Worm (Caenorhabditis elegans) whole organism, L4 larva: ENCODE results near the gene R07B1.9.

Source experiments
- F44E2.7 ChIP-seq: fragments of 200-800 bp; sonication (Bioruptor generic); IDR thresholded peaks from 2 replicates; pipeline ENCODE4 v2.1.2; 2022; ENCODE audit warnings: missing genetic modification characterization, missing compliant biosample characterization
- F49E8.2 ChIP-seq: sonication (generic microtip); optimal IDR thresholded peaks from 2 replicates; lab custom pipeline; 2016; ENCODE audit warnings: missing compliant biosample characterization, mild to moderate bottlenecking, missing genetic modification characterization, borderline replicate concordance
- Y105C5A.15 ChIP-seq: fragments of 200-800 bp; sonication (Bioruptor generic); IDR thresholded peaks from 2 replicates; pipeline ENCODE4 v1.3.6; 2022; ENCODE audit warnings: missing genetic modification characterization, missing compliant biosample characterization
- Y75B8A.6 ChIP-seq: fragments of 200-800 bp; sonication (Bioruptor generic); IDR thresholded peaks from 2 replicates; pipeline ENCODE4 v1.3.6; 2022; ENCODE audit warnings: missing genetic modification reagents, missing genetic modification characterization, missing compliant biosample characterization
- ZK546.5 ChIP-seq, 2 experiments: sonication (generic microtip); optimal IDR thresholded peaks; 2 replicates each; lab custom pipeline; 2017; ENCODE audit warnings: missing biosample characterization in 2 of 2, missing genetic modification characterization in 2 of 2
- aha-1 ChIP-seq: fragments of 150-350 bp; peaks from one replicate; lab custom pipeline; 2014; ENCODE audit warnings: missing biosample characterization, missing genetic modification characterization
- aly-2 ChIP-seq: sonication (generic microtip); optimal IDR thresholded peaks from 2 replicates; lab custom pipeline; 2018; ENCODE audit warnings: missing biosample characterization, missing genetic modification characterization
- arid-1 ChIP-seq: fragments of 200-800 bp; sonication (Bioruptor generic); conservative IDR thresholded peaks from 2 replicates; pipeline ENCODE4 v1.3.6; 2022; ENCODE audit warnings: missing genetic modification reagents, missing genetic modification characterization, missing compliant biosample characterization
- attf-4 ChIP-seq: sonication (generic microtip); optimal IDR thresholded peaks from 3 replicates; lab custom pipeline; 2017; ENCODE audit warnings: missing biosample characterization, missing genetic modification characterization
- ceh-20 ChIP-seq: fragments of 200-800 bp; sonication (Bioruptor generic); IDR thresholded peaks from 2 replicates; pipeline ENCODE4 v1.3.6; 2022; ENCODE audit warnings: missing genetic modification reagents, missing genetic modification characterization, missing compliant biosample characterization
- ceh-32 ChIP-seq: sonication (generic microtip); optimal IDR thresholded peaks from 2 replicates; lab custom pipeline; 2016; ENCODE audit warnings: mild to moderate bottlenecking, missing genetic modification characterization, missing compliant biosample characterization; ENCODE audit not compliant: poor library complexity
- ceh-82 ChIP-seq: sonication (generic microtip); optimal IDR thresholded peaks from 2 replicates; lab custom pipeline; 2017; ENCODE audit warnings: missing biosample characterization, missing genetic modification characterization
- cey-2 ChIP-seq: sonication (generic microtip); optimal IDR thresholded peaks from 3 replicates; lab custom pipeline; 2017; ENCODE audit warnings: missing genetic modification characterization, mild to moderate bottlenecking, missing compliant biosample characterization, antibody characterized with exemption, borderline replicate concordance; ENCODE audit not compliant: insufficient read depth
- ctbp-1 ChIP-seq: fragments of 200-800 bp; sonication (Bioruptor generic); IDR thresholded peaks from 2 replicates; pipeline ENCODE4 v1.3.6; 2022; ENCODE audit warnings: missing genetic modification reagents, missing genetic modification characterization, missing compliant biosample characterization
- daf-12 ChIP-seq: fragments of 150-350 bp; optimal IDR thresholded peaks from 2 replicates; lab custom pipeline; 2014; ENCODE audit warnings: missing biosample characterization, missing genetic modification reagents, missing genetic modification characterization
- daf-16 ChIP-seq, 3 experiments: sonication (generic microtip); optimal IDR thresholded peaks; 2 replicates each; lab custom pipeline; 2016 to 2017; ENCODE audit warnings: missing genetic modification characterization in 3 of 3, missing genetic modification reagents in 3 of 3, mild to moderate bottlenecking in 2 of 3, missing compliant biosample characterization in 2 of 3, missing biosample characterization in 1 of 3, moderate library complexity in 1 of 3
- dmd-8 ChIP-seq: fragments of 200-800 bp; sonication (Bioruptor generic); IDR thresholded peaks from 2 replicates; pipeline ENCODE4 v1.3.6; 2022; ENCODE audit warnings: missing genetic modification characterization, missing compliant biosample characterization
- duxl-1 ChIP-seq: sonication (generic microtip); optimal IDR thresholded peaks from 2 replicates; lab custom pipeline; 2016; ENCODE audit warnings: mild to moderate bottlenecking, missing genetic modification characterization, moderate library complexity, missing compliant biosample characterization; ENCODE audit not compliant: poor library complexity
- dve-1 ChIP-seq: sonication (generic microtip); optimal IDR thresholded peaks from 2 replicates; lab custom pipeline; 2017; ENCODE audit warnings: antibody characterized with exemption, mild to moderate bottlenecking, missing genetic modification characterization, missing compliant biosample characterization; ENCODE audit not compliant: insufficient read depth
- egl-27 ChIP-seq: sonication (generic microtip); optimal IDR thresholded peaks from 3 replicates; lab custom pipeline; 2017; ENCODE audit warnings: missing biosample characterization, missing genetic modification reagents, missing genetic modification characterization
- gei-8 ChIP-seq: fragments of 200-800 bp; sonication (Bioruptor generic); optimal IDR thresholded peaks from 2 replicates; lab custom pipeline; 2018; ENCODE audit warnings: mild to moderate bottlenecking, missing genetic modification characterization, missing compliant biosample characterization
- hlh-11 ChIP-seq: fragments of 200-800 bp; sonication (Bioruptor generic); optimal IDR thresholded peaks from 2 replicates; lab custom pipeline; 2018; ENCODE audit warnings: mild to moderate bottlenecking, missing genetic modification characterization, missing compliant biosample characterization
- hlh-30 ChIP-seq: sonication (generic microtip); optimal IDR thresholded peaks from 2 replicates; lab custom pipeline; 2017; ENCODE audit warnings: antibody characterized with exemption, mild to moderate bottlenecking, missing genetic modification characterization, missing compliant biosample characterization; ENCODE audit not compliant: insufficient read depth
- hmg-1.1 ChIP-seq: fragments of 200-800 bp; sonication (Bioruptor generic); IDR thresholded peaks from 2 replicates; pipeline ENCODE4 v1.3.6; 2022; ENCODE audit warnings: missing genetic modification reagents, missing genetic modification characterization, missing compliant biosample characterization
- lin-15B ChIP-seq: fragments of 150-350 bp; sonication (generic microtip); optimal IDR thresholded peaks from 3 replicates; lab custom pipeline; 2014; ENCODE audit warnings: missing biosample characterization, missing genetic modification characterization
- lin-29 ChIP-seq: fragments of 200-800 bp; sonication (Bioruptor generic); IDR thresholded peaks from 2 replicates; pipeline ENCODE4 v1.3.6; 2022; ENCODE audit warnings: missing genetic modification reagents, missing genetic modification characterization, missing compliant biosample characterization
- lin-38 ChIP-seq: fragments of 200-800 bp; sonication (Bioruptor generic); IDR thresholded peaks from 2 replicates; pipeline ENCODE4 v1.3.6; 2022; ENCODE audit warnings: missing genetic modification reagents, missing genetic modification characterization, missing compliant biosample characterization
- lsy-2 ChIP-seq, 2 experiments: fragments of 150-350 bp in 1 of 2; sonication (generic microtip) in 1 of 2; optimal IDR thresholded peaks; 2 replicates each; lab custom pipeline; 2014 to 2017; ENCODE audit warnings: missing biosample characterization in 2 of 2, missing genetic modification characterization in 2 of 2
- madf-9 ChIP-seq: fragments of 200-800 bp; sonication (Bioruptor generic); conservative IDR thresholded peaks from 2 replicates; pipeline ENCODE4 v1.3.6; 2022; ENCODE audit warnings: missing genetic modification reagents, missing genetic modification characterization, missing compliant biosample characterization
- mdt-29 ChIP-seq: fragments of 200-800 bp; sonication (Bioruptor generic); IDR thresholded peaks from 2 replicates; pipeline ENCODE4 v1.3.6; 2022; ENCODE audit warnings: missing genetic modification reagents, missing genetic modification characterization, missing compliant biosample characterization
- mep-1 ChIP-seq: fragments of 150-350 bp; sonication (generic microtip); optimal IDR thresholded peaks from 3 replicates; lab custom pipeline; 2014; ENCODE audit warnings: missing biosample characterization, missing genetic modification characterization
- mes-2 ChIP-seq: sonication (generic microtip); optimal IDR thresholded peaks from 2 replicates; lab custom pipeline; 2016; ENCODE audit warnings: missing genotype, mild to moderate bottlenecking, missing genetic modification characterization, missing compliant biosample characterization; ENCODE audit not compliant: poor library complexity, severe bottlenecking
- mxl-2 ChIP-seq: fragments of 200-800 bp; sonication (Bioruptor generic); conservative IDR thresholded peaks from 2 replicates; pipeline ENCODE4 v1.3.6; 2022; ENCODE audit warnings: missing genetic modification reagents, missing genetic modification characterization, missing compliant biosample characterization
- nhr-42 ChIP-seq: fragments of 200-800 bp; sonication (Bioruptor generic); IDR thresholded peaks from 2 replicates; pipeline ENCODE4 v1.3.6; 2022; ENCODE audit warnings: missing genetic modification characterization, missing compliant biosample characterization
- nhr-48 ChIP-seq: sonication (generic microtip); optimal IDR thresholded peaks from 2 replicates; lab custom pipeline; 2016; ENCODE audit warnings: mild to moderate bottlenecking, missing genetic modification characterization, missing compliant biosample characterization
- nhr-76 ChIP-seq: fragments of 150-350 bp; optimal IDR thresholded peaks from 2 replicates; lab custom pipeline; 2014; ENCODE audit warnings: missing biosample characterization, missing genetic modification characterization
- php-3 ChIP-seq: fragments of 200-800 bp; sonication (Bioruptor generic); IDR thresholded peaks from 2 replicates; pipeline ENCODE4 v1.3.6; 2022; ENCODE audit warnings: missing genetic modification reagents, missing genetic modification characterization, missing compliant biosample characterization
- saeg-2 ChIP-seq: fragments of 200-800 bp; sonication (Bioruptor generic); IDR thresholded peaks from 2 replicates; pipeline ENCODE4 v1.3.6; 2022; ENCODE audit warnings: missing genetic modification reagents, missing genetic modification characterization, missing compliant biosample characterization
- set-16 ChIP-seq: fragments of 200-800 bp; sonication (Bioruptor generic); IDR thresholded peaks from 2 replicates; pipeline ENCODE4 v1.3.6; 2022; ENCODE audit warnings: missing genetic modification reagents, missing genetic modification characterization, missing compliant biosample characterization
- skn-1 ChIP-seq: fragments of 150-350 bp; optimal IDR thresholded peaks from 2 replicates; lab custom pipeline; 2014; ENCODE audit warnings: missing biosample characterization, missing genetic modification characterization
- tag-97 ChIP-seq: fragments of 200-800 bp; sonication (Bioruptor generic); IDR thresholded peaks from 2 replicates; pipeline ENCODE4 v1.3.6; 2022; ENCODE audit warnings: missing genetic modification characterization, missing compliant biosample characterization
- unc-39 ChIP-seq: sonication (generic microtip); optimal IDR thresholded peaks from 2 replicates; lab custom pipeline; 2017; ENCODE audit warnings: missing biosample characterization, missing genetic modification characterization
- unc-62 ChIP-seq, 3 experiments: fragments of 150-350 bp in 1 of 3; sonication (generic microtip); optimal IDR thresholded peaks in 2 of 3; peaks in 1 of 3; 1 replicate in 1 of 3; 2 replicates in 2 of 3; lab custom pipeline; 2014 to 2017; ENCODE audit warnings: missing biosample characterization in 3 of 3, missing genetic modification characterization in 3 of 3, missing genetic modification reagents in 3 of 3, missing genotype in 1 of 3
- vab-7 ChIP-seq: fragments of 200-800 bp; sonication (Bioruptor generic); IDR thresholded peaks from 2 replicates; pipeline ENCODE4 v1.3.6; 2022; ENCODE audit warnings: missing genetic modification reagents, missing genetic modification characterization, missing compliant biosample characterization
- zag-1 ChIP-seq: fragments of 150-350 bp; optimal IDR thresholded peaks from 2 replicates; lab custom pipeline; 2014; ENCODE audit warnings: missing biosample characterization, missing genetic modification characterization
- zip-2 ChIP-seq: fragments of 150-350 bp; optimal IDR thresholded peaks from 2 replicates; lab custom pipeline; 2014; ENCODE audit warnings: missing biosample characterization, missing genetic modification characterization

The R07B1.9 gene

ce11 chrX:9840864-9841263, 36.4 kb upstream of the R07B1.9 start:
- no peak for TF ChIP-seq zag-1 (tag; lab: Kevin White, UChicago)
- TF ChIP-seq unc-62 (GFP tag; optimal IDR thresholded peaks at IDR 0.05 in 1 of 2; lab: Kevin White, UChicago) = peak in 1 of 2 experiments; percentile 47
- no peak for TF ChIP-seq unc-62 (tag; optimal IDR thresholded peaks at IDR 0.05; lab: Kevin White, UChicago)
- no peak for TF ChIP-seq nhr-48
- no peak for TF ChIP-seq php-3 (GFP tag; lab: Robert Waterston, UW)
- TF ChIP-seq daf-16 (GFP tag; optimal IDR thresholded peaks at IDR 0.05; lab: Kevin White, UChicago) = peak in 1 of 2 experiments; percentile 30
- no peak for TF ChIP-seq daf-16 (tag; optimal IDR thresholded peaks at IDR 0.05; lab: Kevin White, UChicago)
- TF ChIP-seq, all 104 proteins: peak for 2

- TF ChIP-seq vab-7 (GFP tag; lab: Robert Waterston, UW) (no peak), ceh-82 (tag; lab: Kevin White, UChicago) (no peak), mxl-2 (no peak), mep-1 (no peak), arid-1 (GFP tag; lab: Robert Waterston, UW) (no peak), hmg-1.1 (GFP tag; lab: Robert Waterston, UW) (no peak), F44E2.7 (GFP tag; lab: Robert Waterston, UW) (no peak), daf-16 (GFP tag; optimal IDR thresholded peaks at IDR 0.05; lab: Kevin White, UChicago) (peak in 1 of 2 experiments; percentile 79), daf-16 (tag; optimal IDR thresholded peaks at IDR 0.05; lab: Kevin White, UChicago) (no peak), Y105C5A.15 (no peak), aha-1 (tag; lab: Kevin White, UChicago) (peak; percentile 38), hlh-11 (peak; percentile 27), unc-62 (GFP tag; optimal IDR thresholded peaks at IDR 0.05 in 1 of 2; lab: Kevin White, UChicago) (peak in 1 of 2 experiments; percentile 87), unc-62 (tag; optimal IDR thresholded peaks at IDR 0.05; lab: Kevin White, UChicago) (no peak), mdt-29 (no peak)
Observed at ce11 chrX:9842102-9842501, 35.1 kb upstream of the R07B1.9 start.

- TF ChIP-seq lsy-2 (tag; optimal IDR thresholded peaks at IDR 0.05; lab: Kevin White, UChicago) (no peak), ceh-20 (GFP tag; lab: Robert Waterston, UW) (no peak), set-16 (GFP tag; lab: Robert Waterston, UW) (no peak), hlh-11 (no peak), saeg-2 (GFP tag; lab: Robert Waterston, UW) (no peak), lin-38 (no peak), ZK546.5 (tag; optimal IDR thresholded peaks at IDR 0.05; lab: Kevin White, UChicago) (no peak), dmd-8 (GFP tag; lab: Robert Waterston, UW) (no peak), aly-2 (no peak), mes-2 (tag; lab: Kevin White, UChicago) (no peak), lin-29 (no peak), egl-27 (tag; lab: Kevin White, UChicago) (no peak), daf-12 (tag; lab: Kevin White, UChicago) (no peak), ceh-32 (tag; lab: Kevin White, UChicago) (no peak), Y75B8A.6 (GFP tag; lab: Robert Waterston, UW) (no peak), gei-8 (GFP tag; lab: Kevin White, UChicago) (no peak), tag-97 (GFP tag; lab: Robert Waterston, UW) (no peak), ctbp-1 (no peak), ceh-82 (tag; lab: Kevin White, UChicago) (no peak), cey-2 (tag; lab: Kevin White, UChicago) (no peak)
Observed at ce11 chrX:9843568-9843967, 33.6 kb upstream of the R07B1.9 start.

ce11 chrX:9845916-9846315, 31.3 kb upstream of the R07B1.9 start:
- TF ChIP-seq attf-4 (tag; lab: Kevin White, UChicago) = no peak
- TF ChIP-seq duxl-1 (tag; lab: Kevin White, UChicago) = no peak
- TF ChIP-seq zip-2 = no peak
- no peak for TF ChIP-seq hlh-30 (tag; lab: Kevin White, UChicago)
- no peak for TF ChIP-seq dve-1 (tag; lab: Kevin White, UChicago)
- no peak for TF ChIP-seq unc-39 (tag; lab: Kevin White, UChicago)
- TF ChIP-seq nhr-76 = no peak
- no peak for TF ChIP-seq skn-1 (tag; lab: Kevin White, UChicago)
- no peak for TF ChIP-seq madf-9 (GFP tag; lab: Robert Waterston, UW)
- no peak for TF ChIP-seq F49E8.2
- TF ChIP-seq nhr-42 (GFP tag; lab: Robert Waterston, UW) = no peak
- TF ChIP-seq lin-15B = no peak
- TF ChIP-seq cey-2 (tag; lab: Kevin White, UChicago) = no peak
- no peak for TF ChIP-seq saeg-2 (GFP tag; lab: Robert Waterston, UW)
